Fruit fly (Drosophila melanogaster) whole organism, prepupa: Measurements from ENCODE around the gene Cpr23B.
A peak's percentile ranks its signal among the peaks of the same experiment; 100 is the strongest.

ENCODE experiments used
- Blimp-1 ChIP-seq: fragments of 200-800 bp; sonication (Bioruptor generic); optimal IDR thresholded peaks from 3 replicates; lab custom pipeline; 2017; ENCODE audit warnings: missing biosample characterization, missing genetic modification characterization, mild to moderate bottlenecking, moderate library complexity, missing genetic modification reagents
- CG10631 ChIP-seq: fragments of 200-800 bp; sonication (Bioruptor generic); optimal IDR thresholded peaks from 2 replicates; lab custom pipeline; 2016; ENCODE audit warnings: missing biosample characterization, missing genetic modification characterization
- CG10669 ChIP-seq: fragments of 200-800 bp; sonication (Bioruptor generic); optimal IDR thresholded peaks from 3 replicates; lab custom pipeline; 2018; ENCODE audit warnings: missing biosample characterization, mild to moderate bottlenecking, missing genetic modification characterization, moderate library complexity
- CG11294 ChIP-seq: fragments of 200-800 bp; sonication (Bioruptor generic); IDR thresholded peaks from 2 replicates; pipeline ENCODE4 v1.3.6; 2022; ENCODE audit warnings: missing biosample characterization, missing genetic modification characterization
- CG11762 ChIP-seq: fragments of 200-800 bp; sonication (Bioruptor generic); optimal IDR thresholded peaks from 3 replicates; lab custom pipeline; 2016; ENCODE audit warnings: missing biosample characterization, missing genetic modification characterization; ENCODE audit not compliant: insufficient read depth
- CG11902 ChIP-seq: fragments of 200-800 bp; sonication (Bioruptor generic); optimal IDR thresholded peaks from 3 replicates; lab custom pipeline; 2016; ENCODE audit warnings: missing biosample characterization, missing genetic modification characterization
- CG15336 ChIP-seq: fragments of 200-800 bp; sonication (Bioruptor generic); IDR thresholded peaks from 2 replicates; pipeline ENCODE4 v1.3.6; 2022; ENCODE audit warnings: missing biosample characterization, missing genetic modification characterization
- CG16779 ChIP-seq: fragments of 200-800 bp; sonication (Bioruptor generic); optimal IDR thresholded peaks from 3 replicates; lab custom pipeline; 2017; ENCODE audit warnings: missing biosample characterization, mild to moderate bottlenecking, missing genetic modification characterization
- CG3032 ChIP-seq: fragments of 200-800 bp; optimal IDR thresholded peaks from 2 replicates; lab custom pipeline; 2019; ENCODE audit warnings: missing biosample characterization, mild to moderate bottlenecking, missing genetic modification characterization, moderate library complexity
- CG31627 ChIP-seq: fragments of 200-800 bp; sonication (Bioruptor generic); optimal IDR thresholded peaks from 3 replicates; lab custom pipeline; 2016; ENCODE audit warnings: missing biosample characterization, missing genetic modification characterization
- CG32006 ChIP-seq: fragments of 200-800 bp; sonication (Bioruptor generic); optimal IDR thresholded peaks from 3 replicates; lab custom pipeline; 2017; ENCODE audit warnings: missing biosample characterization, mild to moderate bottlenecking, missing genetic modification characterization
- CG34406 ChIP-seq: fragments of 200-800 bp; sonication (Bioruptor generic); optimal IDR thresholded peaks from 3 replicates; lab custom pipeline; 2016; ENCODE audit warnings: missing biosample characterization, missing genetic modification characterization
- CG3919 ChIP-seq: fragments of 200-800 bp; sonication (Bioruptor generic); optimal IDR thresholded peaks from 3 replicates; lab custom pipeline; 2016; ENCODE audit warnings: missing biosample characterization, missing genetic modification characterization
- CG4318 ChIP-seq: fragments of 200-800 bp; sonication (Bioruptor generic); optimal IDR thresholded peaks from 3 replicates; lab custom pipeline; 2017; ENCODE audit warnings: missing biosample characterization, mild to moderate bottlenecking, missing genetic modification characterization
- CG6163 ChIP-seq: fragments of 200-800 bp; sonication (Bioruptor generic); IDR thresholded peaks from 3 replicates; pipeline ENCODE4 v1.3.6; 2022; ENCODE audit warnings: missing biosample characterization, missing genetic modification characterization
- CG6276 ChIP-seq: fragments of 200-800 bp; sonication (Bioruptor generic); optimal IDR thresholded peaks from 2 replicates; lab custom pipeline; 2017; ENCODE audit warnings: missing biosample characterization, mild to moderate bottlenecking, missing genetic modification characterization
- CG6792 ChIP-seq: fragments of 200-800 bp; sonication (Bioruptor generic); optimal IDR thresholded peaks from 3 replicates; lab custom pipeline; 2016; ENCODE audit warnings: missing biosample characterization, missing genetic modification characterization
- CG6808 ChIP-seq: fragments of 200-800 bp; sonication (Bioruptor generic); optimal IDR thresholded peaks from 3 replicates; lab custom pipeline; 2017; ENCODE audit warnings: missing biosample characterization, missing genetic modification characterization, mild to moderate bottlenecking, moderate library complexity, missing genetic modification reagents
- CG7368 ChIP-seq: fragments of 200-800 bp; sonication (Bioruptor generic); optimal IDR thresholded peaks from 3 replicates; lab custom pipeline; 2016; ENCODE audit warnings: missing biosample characterization, missing genetic modification characterization
- CG8319 ChIP-seq: fragments of 200-800 bp; sonication (Bioruptor generic); optimal IDR thresholded peaks from 3 replicates; lab custom pipeline; 2016; ENCODE audit warnings: missing biosample characterization, missing genetic modification characterization
- CG8632 ChIP-seq: fragments of 200-800 bp; sonication (Bioruptor generic); optimal IDR thresholded peaks from 3 replicates; lab custom pipeline; 2016; ENCODE audit warnings: missing biosample characterization, missing genetic modification characterization
- CG9139 ChIP-seq: fragments of 200-800 bp; sonication (Bioruptor generic); optimal IDR thresholded peaks from 3 replicates; lab custom pipeline; 2017; ENCODE audit warnings: missing biosample characterization, mild to moderate bottlenecking, missing genetic modification characterization
- Ets96B ChIP-seq: fragments of 200-800 bp; optimal IDR thresholded peaks from 2 replicates; lab custom pipeline; 2019; ENCODE audit warnings: missing biosample characterization, mild to moderate bottlenecking, missing genetic modification characterization, moderate library complexity
- Gug ChIP-seq: fragments of 200-800 bp; sonication (Bioruptor generic); IDR thresholded peaks from 2 replicates; pipeline ENCODE4 v1.3.6; 2022; ENCODE audit warnings: missing biosample characterization, missing genetic modification characterization
- Hr4 ChIP-seq: fragments of 200-800 bp; sonication (Bioruptor generic); optimal IDR thresholded peaks from 3 replicates; lab custom pipeline; 2016; ENCODE audit warnings: missing biosample characterization, missing genetic modification characterization
- Lpt ChIP-seq: fragments of 200-800 bp; sonication (Bioruptor generic); optimal IDR thresholded peaks from 3 replicates; lab custom pipeline; 2016; ENCODE audit warnings: missing biosample characterization, missing genetic modification characterization
- Met ChIP-seq: fragments of 200-800 bp; sonication (Bioruptor generic); optimal IDR thresholded peaks from 3 replicates; lab custom pipeline; 2016; ENCODE audit warnings: missing biosample characterization, missing genetic modification characterization
- OdsH ChIP-seq: fragments of 200-800 bp; sonication (Bioruptor generic); optimal IDR thresholded peaks from 3 replicates; lab custom pipeline; 2016; ENCODE audit warnings: missing biosample characterization, missing genetic modification characterization
- Sox14 ChIP-seq: fragments of 200-800 bp; sonication (Bioruptor generic); optimal IDR thresholded peaks from 3 replicates; lab custom pipeline; 2016; ENCODE audit warnings: missing biosample characterization, missing genetic modification characterization
- Sox15 ChIP-seq: fragments of 200-800 bp; sonication (Bioruptor generic); optimal IDR thresholded peaks from 3 replicates; lab custom pipeline; 2016; ENCODE audit warnings: missing biosample characterization, missing genetic modification characterization
- cyc ChIP-seq: fragments of 200-800 bp; sonication (Bioruptor generic); optimal IDR thresholded peaks from 3 replicates; lab custom pipeline; 2016; ENCODE audit warnings: missing biosample characterization, missing genetic modification characterization
- dac ChIP-seq: fragments of 200-800 bp; sonication (Bioruptor generic); optimal IDR thresholded peaks from 2 replicates; lab custom pipeline; 2017; ENCODE audit warnings: missing biosample characterization, mild to moderate bottlenecking, missing genetic modification characterization
- eg ChIP-seq: fragments of 200-800 bp; sonication (Bioruptor generic); IDR thresholded peaks from 3 replicates; pipeline ENCODE4 v1.3.6; 2022; ENCODE audit warnings: missing biosample characterization, missing genetic modification characterization
- fd59A ChIP-seq: fragments of 200-800 bp; sonication (Bioruptor generic); optimal IDR thresholded peaks from 2 replicates; lab custom pipeline; 2017; ENCODE audit warnings: missing biosample characterization, mild to moderate bottlenecking, missing genetic modification characterization, missing genetic modification reagents
- lz ChIP-seq: fragments of 200-800 bp; sonication (Bioruptor generic); optimal IDR thresholded peaks from 3 replicates; lab custom pipeline; 2016; ENCODE audit warnings: missing biosample characterization, missing genetic modification characterization
- net ChIP-seq: fragments of 200-800 bp; sonication (Bioruptor generic); optimal IDR thresholded peaks from 3 replicates; lab custom pipeline; 2016; ENCODE audit warnings: missing biosample characterization, missing genetic modification characterization
- pdm3 ChIP-seq: fragments of 200-800 bp; sonication (Bioruptor generic); optimal IDR thresholded peaks from 3 replicates; lab custom pipeline; 2016; ENCODE audit warnings: missing biosample characterization, missing genetic modification characterization
- salr ChIP-seq, 2 experiments: fragments of 200-800 bp; sonication (Bioruptor generic); optimal IDR thresholded peaks; 3 replicates each; lab custom pipeline; 2016 to 2018; ENCODE audit warnings: missing biosample characterization in 2 of 2, missing genetic modification characterization in 2 of 2, mild to moderate bottlenecking in 1 of 2
- spab ChIP-seq: fragments of 200-800 bp; sonication (Bioruptor generic); optimal IDR thresholded peaks from 2 replicates; lab custom pipeline; 2017; ENCODE audit warnings: missing biosample characterization, mild to moderate bottlenecking, missing genetic modification characterization, missing genetic modification reagents
- ss ChIP-seq, 2 experiments: fragments of 200-800 bp; sonication (Bioruptor generic); optimal IDR thresholded peaks; 2 replicates in 1 of 2; 3 replicates in 1 of 2; lab custom pipeline; 2017 to 2018; ENCODE audit warnings: mild to moderate bottlenecking in 2 of 2, missing biosample characterization in 2 of 2, missing genetic modification characterization in 2 of 2, moderate library complexity in 1 of 2
- topi ChIP-seq: fragments of 200-800 bp; sonication (Bioruptor generic); optimal IDR thresholded peaks from 3 replicates; lab custom pipeline; 2016; ENCODE audit warnings: missing biosample characterization, missing genetic modification characterization

Gene Cpr23B

DNA sequence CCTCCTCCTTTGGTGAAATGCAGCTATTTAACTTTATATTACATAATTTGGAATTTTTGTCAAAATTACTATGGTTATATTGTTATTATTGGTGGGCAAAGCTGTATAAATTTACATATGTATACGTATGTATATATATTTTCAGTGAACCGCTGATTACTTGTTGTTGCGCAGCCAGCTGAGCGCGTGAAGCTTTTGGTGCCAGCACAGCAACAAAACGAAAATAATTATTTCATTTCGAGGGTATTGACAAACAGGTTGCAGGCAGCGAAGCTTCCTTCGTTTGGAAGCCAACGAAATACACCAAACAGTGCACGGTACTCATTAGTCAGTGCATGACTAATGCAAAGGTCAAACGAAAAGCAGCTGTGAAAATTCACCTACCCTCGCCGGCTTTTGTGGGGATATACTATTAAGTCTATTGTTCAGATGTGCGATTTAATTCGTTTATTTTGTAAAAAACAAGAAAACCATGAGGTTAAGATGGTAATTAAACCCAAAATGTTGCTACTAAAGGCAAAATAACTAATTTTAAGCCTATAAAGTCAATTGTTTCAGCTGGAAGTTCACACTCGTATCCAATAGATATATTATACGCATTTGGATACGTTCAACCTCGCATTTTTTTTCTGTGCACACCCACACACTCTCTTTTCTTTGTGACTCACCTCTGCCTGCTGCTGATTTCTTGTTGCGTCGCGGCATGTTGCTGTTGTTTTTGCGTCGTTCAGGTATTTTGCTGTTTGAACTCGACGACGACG, 34.9 kb downstream of the Cpr23B start (continued):
- TF ChIP-seq CG6808 = peak; percentile 49
- peak in 1 of 2 experiments; percentile 31 for TF ChIP-seq salr (GFP tag; optimal IDR thresholded peaks at IDR 0.05; lab: Kevin White, UChicago)
- TF ChIP-seq eg (GFP tag; lab: Robert Waterston, UW) = peak; percentile 32; the same call in 1 of the 3 replicates
- TF ChIP-seq topi (GFP tag; lab: Kevin White, UChicago) = peak; percentile 57
- TF ChIP-seq CG8632 = peak; percentile 1
- peak; percentile 16 for TF ChIP-seq Ets96B (tag; lab: Kevin White, UChicago)
- TF ChIP-seq CG34406 (GFP tag; lab: Kevin White, UChicago) = peak; percentile 55
- peak; percentile 63 for TF ChIP-seq OdsH (GFP tag; lab: Kevin White, UChicago)
- peak; percentile 28 for TF ChIP-seq CG3032 (tag; lab: Kevin White, UChicago)
- TF ChIP-seq CG11294 = peak; percentile 47
- peak; percentile 50 for TF ChIP-seq CG3919 (GFP tag; lab: Kevin White, UChicago)
- peak; percentile 38 for TF ChIP-seq fd59A (GFP tag; lab: Kevin White, UChicago)
- peak; percentile 37 for TF ChIP-seq spab
- TF ChIP-seq Hr4 (GFP tag; lab: Kevin White, UChicago) = peak; percentile 69
- TF ChIP-seq CG4318 (GFP tag; lab: Kevin White, UChicago) = no peak
- TF ChIP-seq CG10669 = peak; percentile 38
- TF ChIP-seq CG31627 (GFP tag; lab: Kevin White, UChicago) = peak; percentile 62
- TF ChIP-seq lz (GFP tag; lab: Kevin White, UChicago) = peak; percentile 61
- peak; percentile 44 for TF ChIP-seq CG32006 (GFP tag; lab: Kevin White, UChicago)
- TF ChIP-seq pdm3 = no peak
- TF ChIP-seq CG16779 (tag; lab: Kevin White, UChicago) = no peak
- TF ChIP-seq Lpt = no peak
- TF ChIP-seq net (GFP tag; lab: Kevin White, UChicago) = peak; percentile 58
- peak; percentile 37 for TF ChIP-seq CG11762 (GFP tag; lab: Kevin White, UChicago)
- TF ChIP-seq cyc (GFP tag; lab: Kevin White, UChicago) = peak; percentile 8
- TF ChIP-seq Sox15 (GFP tag; lab: Kevin White, UChicago) = no peak
- TF ChIP-seq Met (GFP tag; lab: Kevin White, UChicago) = peak; percentile 53
- TF ChIP-seq CG11902 (GFP tag; lab: Kevin White, UChicago) = no peak
- peak; percentile 44 for TF ChIP-seq CG6792
- TF ChIP-seq CG15336 (GFP tag; lab: Robert Waterston, UW) = peak; percentile 55
- peak; percentile 12 for TF ChIP-seq CG6276 (GFP tag; lab: Kevin White, UChicago)
- peak; percentile 80 for TF ChIP-seq Sox14 (GFP tag; lab: Kevin White, UChicago)
- peak in 1 of 2 experiments; percentile 34 for TF ChIP-seq ss (GFP tag; optimal IDR thresholded peaks at IDR 0.05; lab: Kevin White, UChicago)
- peak; percentile 33 for TF ChIP-seq CG7368
- TF ChIP-seq Blimp-1 (GFP tag; lab: Kevin White, UChicago) = peak; percentile 16
- no peak; the same call in 2 of the 3 replicates for TF ChIP-seq CG6163
- TF ChIP-seq Gug = 0 out of 2 replicates have a peak, but pooled peaks have one; percentile 22
- TF ChIP-seq CG9139 (GFP tag; lab: Kevin White, UChicago) = no peak
- peak; percentile 41 for TF ChIP-seq CG10631 (GFP tag; lab: Kevin White, UChicago)
- TF ChIP-seq CG8319 (GFP tag; lab: Kevin White, UChicago) = no peak
- TF ChIP-seq dac (GFP tag; lab: Kevin White, UChicago) = peak; percentile 8
